Worm (Caenorhabditis elegans) whole organism, L4 larva: ENCODE results near the gene wrt-5.

Experiments used
- T26A8.4 ChIP-seq: fragments of 200-800 bp; sonication (Bioruptor generic); IDR thresholded peaks from 2 replicates; pipeline ENCODE4 v1.3.6; 2022; ENCODE audit warnings: missing genetic modification characterization, missing compliant biosample characterization
- Y48G9A.11 ChIP-seq: fragments of 200-800 bp; sonication (Bioruptor generic); IDR thresholded peaks from 2 replicates; pipeline ENCODE4 v1.3.6; 2022; ENCODE audit warnings: missing genetic modification reagents, missing genetic modification characterization, missing compliant biosample characterization
- Y5F2A.4 ChIP-seq: fragments of 200-800 bp; sonication (Bioruptor generic); optimal IDR thresholded peaks from 2 replicates; lab custom pipeline; 2018; ENCODE audit warnings: mild to moderate bottlenecking, missing genetic modification characterization, missing compliant biosample characterization
- ZK337.2 ChIP-seq: fragments of 200-800 bp; sonication (Bioruptor generic); IDR thresholded peaks from 2 replicates; pipeline ENCODE4 v1.3.6; 2022; ENCODE audit warnings: missing genetic modification reagents, missing genetic modification characterization, missing compliant biosample characterization
- aha-1 ChIP-seq: fragments of 150-350 bp; peaks from one replicate; lab custom pipeline; 2014; ENCODE audit warnings: missing biosample characterization, missing genetic modification characterization
- ama-1 ChIP-seq: fragments of 150-350 bp; optimal IDR thresholded peaks from 2 replicates; lab custom pipeline; 2014; ENCODE audit warnings: inconsistent platforms, mixed read lengths
- arid-1 ChIP-seq: fragments of 200-800 bp; sonication (Bioruptor generic); conservative IDR thresholded peaks from 2 replicates; pipeline ENCODE4 v1.3.6; 2022; ENCODE audit warnings: missing genetic modification reagents, missing genetic modification characterization, missing compliant biosample characterization
- ceh-20 ChIP-seq: fragments of 200-800 bp; sonication (Bioruptor generic); IDR thresholded peaks from 2 replicates; pipeline ENCODE4 v1.3.6; 2022; ENCODE audit warnings: missing genetic modification reagents, missing genetic modification characterization, missing compliant biosample characterization
- ceh-82 ChIP-seq: sonication (generic microtip); optimal IDR thresholded peaks from 2 replicates; lab custom pipeline; 2017; ENCODE audit warnings: missing biosample characterization, missing genetic modification characterization
- daf-12 ChIP-seq: fragments of 150-350 bp; optimal IDR thresholded peaks from 2 replicates; lab custom pipeline; 2014; ENCODE audit warnings: missing biosample characterization, missing genetic modification reagents, missing genetic modification characterization
- daf-16 ChIP-seq, 3 experiments: sonication (generic microtip); optimal IDR thresholded peaks; 2 replicates each; lab custom pipeline; 2016 to 2017; ENCODE audit warnings: missing genetic modification characterization in 3 of 3, missing genetic modification reagents in 3 of 3, mild to moderate bottlenecking in 2 of 3, missing compliant biosample characterization in 2 of 3, missing biosample characterization in 1 of 3, moderate library complexity in 1 of 3
- daf-8 ChIP-seq: fragments of 200-800 bp; sonication (Bioruptor generic); IDR thresholded peaks from 2 replicates; pipeline ENCODE4 v1.3.6; 2022; ENCODE audit warnings: missing genetic modification characterization, missing compliant biosample characterization
- duxl-1 ChIP-seq: sonication (generic microtip); optimal IDR thresholded peaks from 2 replicates; lab custom pipeline; 2016; ENCODE audit warnings: mild to moderate bottlenecking, missing genetic modification characterization, moderate library complexity, missing compliant biosample characterization; ENCODE audit not compliant: poor library complexity
- hlh-11 ChIP-seq: fragments of 200-800 bp; sonication (Bioruptor generic); optimal IDR thresholded peaks from 2 replicates; lab custom pipeline; 2018; ENCODE audit warnings: mild to moderate bottlenecking, missing genetic modification characterization, missing compliant biosample characterization
- hlh-30 ChIP-seq: sonication (generic microtip); optimal IDR thresholded peaks from 2 replicates; lab custom pipeline; 2017; ENCODE audit warnings: antibody characterized with exemption, mild to moderate bottlenecking, missing genetic modification characterization, missing compliant biosample characterization; ENCODE audit not compliant: insufficient read depth
- hmg-1.1 ChIP-seq: fragments of 200-800 bp; sonication (Bioruptor generic); IDR thresholded peaks from 2 replicates; pipeline ENCODE4 v1.3.6; 2022; ENCODE audit warnings: missing genetic modification reagents, missing genetic modification characterization, missing compliant biosample characterization
- lin-15B ChIP-seq: fragments of 150-350 bp; sonication (generic microtip); optimal IDR thresholded peaks from 3 replicates; lab custom pipeline; 2014; ENCODE audit warnings: missing biosample characterization, missing genetic modification characterization
- lin-29 ChIP-seq: fragments of 200-800 bp; sonication (Bioruptor generic); IDR thresholded peaks from 2 replicates; pipeline ENCODE4 v1.3.6; 2022; ENCODE audit warnings: missing genetic modification reagents, missing genetic modification characterization, missing compliant biosample characterization
- lsy-2 ChIP-seq, 2 experiments: fragments of 150-350 bp in 1 of 2; sonication (generic microtip) in 1 of 2; optimal IDR thresholded peaks; 2 replicates each; lab custom pipeline; 2014 to 2017; ENCODE audit warnings: missing biosample characterization in 2 of 2, missing genetic modification characterization in 2 of 2
- madf-9 ChIP-seq: fragments of 200-800 bp; sonication (Bioruptor generic); conservative IDR thresholded peaks from 2 replicates; pipeline ENCODE4 v1.3.6; 2022; ENCODE audit warnings: missing genetic modification reagents, missing genetic modification characterization, missing compliant biosample characterization
- mdt-29 ChIP-seq: fragments of 200-800 bp; sonication (Bioruptor generic); IDR thresholded peaks from 2 replicates; pipeline ENCODE4 v1.3.6; 2022; ENCODE audit warnings: missing genetic modification reagents, missing genetic modification characterization, missing compliant biosample characterization
- mep-1 ChIP-seq: fragments of 150-350 bp; sonication (generic microtip); optimal IDR thresholded peaks from 3 replicates; lab custom pipeline; 2014; ENCODE audit warnings: missing biosample characterization, missing genetic modification characterization
- mes-2 ChIP-seq: sonication (generic microtip); optimal IDR thresholded peaks from 2 replicates; lab custom pipeline; 2016; ENCODE audit warnings: missing genotype, mild to moderate bottlenecking, missing genetic modification characterization, missing compliant biosample characterization; ENCODE audit not compliant: poor library complexity, severe bottlenecking
- mxl-2 ChIP-seq: fragments of 200-800 bp; sonication (Bioruptor generic); conservative IDR thresholded peaks from 2 replicates; pipeline ENCODE4 v1.3.6; 2022; ENCODE audit warnings: missing genetic modification reagents, missing genetic modification characterization, missing compliant biosample characterization
- mxl-3 ChIP-seq: fragments of 200-800 bp; sonication (Bioruptor generic); optimal IDR thresholded peaks from 2 replicates; lab custom pipeline; 2018; ENCODE audit warnings: mild to moderate bottlenecking, missing genetic modification characterization, missing compliant biosample characterization
- nhr-10 ChIP-seq: fragments of 150-350 bp; optimal IDR thresholded peaks from 2 replicates; lab custom pipeline; 2014; ENCODE audit warnings: missing biosample characterization, missing genetic modification characterization
- nhr-11 ChIP-seq: fragments of 150-350 bp; optimal IDR thresholded peaks from 2 replicates; lab custom pipeline; 2014; ENCODE audit warnings: missing biosample characterization, missing genetic modification characterization
- nhr-111 ChIP-seq: fragments of 200-800 bp; sonication (Bioruptor generic); optimal IDR thresholded peaks from 2 replicates; lab custom pipeline; 2018; ENCODE audit warnings: mild to moderate bottlenecking, missing genetic modification characterization, missing compliant biosample characterization
- nhr-25 ChIP-seq: sonication (generic microtip); optimal IDR thresholded peaks from 2 replicates; lab custom pipeline; 2017; ENCODE audit warnings: missing genetic modification characterization, mild to moderate bottlenecking, missing compliant biosample characterization, antibody characterized with exemption, moderate library complexity, borderline replicate concordance; ENCODE audit not compliant: insufficient read depth
- nhr-28 ChIP-seq: fragments of 150-350 bp; optimal IDR thresholded peaks from 2 replicates; lab custom pipeline; 2014; ENCODE audit warnings: missing biosample characterization, missing genetic modification characterization
- nhr-41 ChIP-seq: fragments of 200-800 bp; sonication (Bioruptor generic); IDR thresholded peaks from 2 replicates; pipeline ENCODE4 v1.3.6; 2022; ENCODE audit warnings: missing genetic modification reagents, missing genetic modification characterization, missing compliant biosample characterization
- nhr-42 ChIP-seq: fragments of 200-800 bp; sonication (Bioruptor generic); IDR thresholded peaks from 2 replicates; pipeline ENCODE4 v1.3.6; 2022; ENCODE audit warnings: missing genetic modification characterization, missing compliant biosample characterization
- nhr-6 ChIP-seq: fragments of 150-350 bp; optimal IDR thresholded peaks from 2 replicates; lab custom pipeline; 2014; ENCODE audit warnings: missing biosample characterization, missing genetic modification characterization
- nhr-77 ChIP-seq: fragments of 150-350 bp; optimal IDR thresholded peaks from 2 replicates; lab custom pipeline; 2014; ENCODE audit warnings: missing biosample characterization, missing genetic modification characterization
- pha-4 ChIP-seq, 2 experiments: fragments of 150-350 bp in 1 of 2; fragments of 200-800 bp in 1 of 2; sonication (Bioruptor generic) in 1 of 2; IDR thresholded peaks in 1 of 2; optimal IDR thresholded peaks in 1 of 2; 2 replicates each; pipeline versions ENCODE4 v1.3.6 to Lab custom; 2014 to 2022; ENCODE audit warnings: missing genetic modification characterization in 2 of 2, missing genetic modification reagents in 2 of 2, missing biosample characterization in 1 of 2, missing compliant biosample characterization in 1 of 2
- rbr-2 ChIP-seq: sonication (generic microtip); optimal IDR thresholded peaks from 2 replicates; lab custom pipeline; 2016; ENCODE audit warnings: missing genotype, missing genetic modification characterization, missing compliant biosample characterization
- snpc-1.2 ChIP-seq: fragments of 200-800 bp; sonication (Bioruptor generic); IDR thresholded peaks from 2 replicates; pipeline ENCODE4 v1.3.6; 2022; ENCODE audit warnings: missing genetic modification reagents, missing genetic modification characterization, missing compliant biosample characterization
- spr-1 ChIP-seq: sonication (generic microtip); optimal IDR thresholded peaks from 2 replicates; lab custom pipeline; 2016; ENCODE audit warnings: mild to moderate bottlenecking, missing genetic modification characterization, missing compliant biosample characterization
- tra-1 ChIP-seq: fragments of 200-800 bp; sonication (Bioruptor generic); IDR thresholded peaks from 2 replicates; pipeline ENCODE4 v1.3.6; 2022; ENCODE audit warnings: missing genetic modification reagents, missing genetic modification characterization, missing compliant biosample characterization
- unc-62 ChIP-seq, 3 experiments: fragments of 150-350 bp in 1 of 3; sonication (generic microtip); optimal IDR thresholded peaks in 2 of 3; peaks in 1 of 3; 1 replicate in 1 of 3; 2 replicates in 2 of 3; lab custom pipeline; 2014 to 2017; ENCODE audit warnings: missing biosample characterization in 3 of 3, missing genetic modification characterization in 3 of 3, missing genetic modification reagents in 3 of 3, missing genotype in 1 of 3
- ztf-7 ChIP-seq: fragments of 150-350 bp; optimal IDR thresholded peaks from 2 replicates; lab custom pipeline; 2014; ENCODE audit warnings: missing biosample characterization, missing genetic modification characterization

The wrt-5 gene

ce11 chrIV:4051539-4051938, at the start of gene wrt-5:
Gene wrt-5, minus strand, starts transcription at chrIV:4051639.
- TF ChIP-seq Y48G9A.11: no peak
- peak; percentile 18 for TF ChIP-seq aha-1 (tag; lab: Kevin White, UChicago)

- TF ChIP-seq hlh-30 (tag; lab: Kevin White, UChicago) (peak; percentile 45), nhr-28 (tag; lab: Kevin White, UChicago) (no peak), Y48G9A.11 (no peak), nhr-77 (no peak), pha-4 (GFP tag; IDR thresholded peaks at IDR 0.05; lab: Robert Waterston, UW) (no peak), pha-4 (tag; optimal IDR thresholded peaks at IDR 0.05; lab: Kevin White, UChicago) (no peak), arid-1 (GFP tag; lab: Robert Waterston, UW) (no peak), mxl-3 (GFP tag; lab: Kevin White, UChicago) (no peak), nhr-111 (GFP tag; lab: Kevin White, UChicago) (no peak), daf-16 (GFP tag; optimal IDR thresholded peaks at IDR 0.05; lab: Kevin White, UChicago) (peak in 1 of 2 experiments; percentile 95), daf-16 (tag; optimal IDR thresholded peaks at IDR 0.05; lab: Kevin White, UChicago) (no peak), nhr-10 (tag; lab: Kevin White, UChicago) (no peak), nhr-11 (tag; lab: Kevin White, UChicago) (no peak), daf-8 (GFP tag; lab: Robert Waterston, UW) (no peak), nhr-6 (no peak), mep-1 (tag; lab: Kevin White, UChicago) (no peak), hmg-1.1 (no peak)
These were observed 48.3 kb upstream of the wrt-5 start for ce11 chrIV:4099773-4100172.

ce11 chrIV:4096940-4097339, 45.5 kb upstream of the wrt-5 start:
- TF ChIP-seq mes-2: no peak
- no peak for TF ChIP-seq mep-1 (tag; lab: Kevin White, UChicago)
- no peak for TF ChIP-seq Y5F2A.4 (GFP tag; lab: Kevin White, UChicago)
- peak; percentile 61 for TF ChIP-seq aha-1 (tag; lab: Kevin White, UChicago)
- TF ChIP-seq madf-9 (GFP tag; lab: Robert Waterston, UW): peak; percentile 26; the same call in 1 of the 2 replicates
- no peak for TF ChIP-seq nhr-25 (tag; lab: Kevin White, UChicago)
- TF ChIP-seq duxl-1: no peak
- no peak for TF ChIP-seq nhr-42 (GFP tag; lab: Robert Waterston, UW)
- TF ChIP-seq lin-15B (tag; lab: Kevin White, UChicago): no peak
- TF ChIP-seq daf-12 (tag; lab: Kevin White, UChicago): no peak

ce11 chrIV:4094364-4094763, 42.9 kb upstream of the wrt-5 start:
- no peak for TF ChIP-seq spr-1 (tag; lab: Kevin White, UChicago)
- 0 out of 2 replicates have a peak, but pooled peaks have one; percentile 20 for TF ChIP-seq ceh-20 (GFP tag; lab: Robert Waterston, UW)
- peak in 1 of 2 experiments; percentile 12 for TF ChIP-seq lsy-2 (tag; optimal IDR thresholded peaks at IDR 0.05; lab: Kevin White, UChicago)
- TF ChIP-seq nhr-41 (GFP tag; lab: Robert Waterston, UW): no peak
- TF ChIP-seq aha-1 (tag; lab: Kevin White, UChicago): peak; percentile 86
- TF ChIP-seq T26A8.4 (GFP tag; lab: Robert Waterston, UW): no peak
- peak in 1 of 2 experiments; percentile 69 for TF ChIP-seq daf-16 (GFP tag; optimal IDR thresholded peaks at IDR 0.05; lab: Kevin White, UChicago)
- TF ChIP-seq daf-16 (tag; optimal IDR thresholded peaks at IDR 0.05; lab: Kevin White, UChicago): no peak
- TF ChIP-seq hlh-11 (tag; lab: Kevin White, UChicago): peak; percentile 16
- TF ChIP-seq mes-2: peak; percentile 1
- TF ChIP-seq, all 104 proteins: peak for 6

- TF ChIP-seq pha-4 (GFP tag; IDR thresholded peaks at IDR 0.05; lab: Robert Waterston, UW) (peak; percentile 72), pha-4 (tag; optimal IDR thresholded peaks at IDR 0.05; lab: Kevin White, UChicago) (no peak), mxl-2 (no peak), mdt-29 (no peak), ama-1 (lab: Kevin White, UChicago) (peak; percentile 17), nhr-6 (peak; percentile 18), lsy-2 (tag; optimal IDR thresholded peaks at IDR 0.05; lab: Kevin White, UChicago) (peak in 1 of 2 experiments; percentile 69), rbr-2 (tag; lab: Kevin White, UChicago) (peak; percentile 79), nhr-28 (tag; lab: Kevin White, UChicago) (peak; percentile 56), lin-29 (GFP tag; lab: Robert Waterston, UW) (no peak), ztf-7 (tag; lab: Kevin White, UChicago) (no peak), duxl-1 (peak; percentile 57), tra-1 (GFP tag; lab: Robert Waterston, UW) (peak; percentile 62; the same call in 1 of the 2 replicates), ZK337.2 (GFP tag; lab: Robert Waterston, UW) (no peak), snpc-1.2 (GFP tag; lab: Robert Waterston, UW) (no peak), ceh-82 (tag; lab: Kevin White, UChicago) (no peak), unc-62 (GFP tag; optimal IDR thresholded peaks at IDR 0.05 in 1 of 2; lab: Kevin White, UChicago) (no peak), unc-62 (tag; optimal IDR thresholded peaks at IDR 0.05; lab: Kevin White, UChicago) (no peak), Y48G9A.11 (no peak)
These were observed 41.6 kb upstream of the wrt-5 start for ce11 chrIV:4093087-4093486.
